ENCODE assay signal across 1 fruit fly cellular context in genomic region chr2L:20944886-20945558, dm6.
TF ChIP-seq lines count a peak whose summit lies in the region.

No protein-coding gene starts in this region.

TF ChIP-seq in whole organism, embryonic, 481 proteins besides CTCF, POLR2A, EP300 and RAD21 (continued from another document and continues in another):
- TF ChIP-seq ab (GFP tag; optimal IDR thresholded peaks at IDR 0.05; lab: Kevin White, UChicago): no peak
- no peak for TF ChIP-seq Hey (tag; optimal IDR thresholded peaks at IDR 0.05; lab: Kevin White, UChicago)
- peak; percentile 13; the same call in 1 of the 3 replicates for TF ChIP-seq Opbp (GFP tag; IDR thresholded peaks at IDR 0.05; lab: Robert Waterston, UW; ENCODE audit: partially characterized antibody)
- TF ChIP-seq bab2 (GFP tag; optimal IDR thresholded peaks at IDR 0.05; lab: Kevin White, UChicago): peak; percentile 30
- no peak for TF ChIP-seq gro (GFP tag; optimal IDR thresholded peaks at IDR 0.05; lab: Kevin White, UChicago)
- TF ChIP-seq CG12769 (tag; optimal IDR thresholded peaks at IDR 0.05; lab: Kevin White, UChicago): peak; percentile 56
- no peak for TF ChIP-seq MESR4 (GFP tag; optimal IDR thresholded peaks at IDR 0.05; lab: Kevin White, UChicago)
- peak; percentile 21 for TF ChIP-seq cwo (GFP tag; optimal IDR thresholded peaks at IDR 0.05; lab: Kevin White, UChicago)
- no peak for TF ChIP-seq wdn (GFP tag; IDR thresholded peaks at IDR 0.05; lab: Robert Waterston, UW)
- peak; percentile 43 for TF ChIP-seq esg (GFP tag; conservative IDR thresholded peaks at IDR 0.05; lab: Robert Waterston, UW)
- no peak for TF ChIP-seq Tbp (GFP tag; optimal IDR thresholded peaks at IDR 0.05; lab: Kevin White, UChicago)
- TF ChIP-seq Bdp1 (GFP tag; optimal IDR thresholded peaks at IDR 0.05; lab: Kevin White, UChicago): no peak
- peak; percentile 12 for TF ChIP-seq tup (GFP tag; optimal IDR thresholded peaks at IDR 0.05; lab: Kevin White, UChicago)
- peak; percentile 63 for TF ChIP-seq CG2678 (tag; optimal IDR thresholded peaks at IDR 0.05; lab: Kevin White, UChicago)
- TF ChIP-seq Dfd (GFP tag; optimal IDR thresholded peaks at IDR 0.05; lab: Kevin White, UChicago): no peak
- no peak for TF ChIP-seq p53 (GFP tag; optimal IDR thresholded peaks at IDR 0.05; lab: Kevin White, UChicago)
- TF ChIP-seq danr (GFP tag; IDR thresholded peaks at IDR 0.05; lab: Robert Waterston, UW): no peak
- TF ChIP-seq CG3838 (GFP tag; optimal IDR thresholded peaks at IDR 0.05; lab: Kevin White, UChicago): no peak
- no peak for TF ChIP-seq knrl (GFP tag; IDR thresholded peaks at IDR 0.05; lab: Robert Waterston, UW; ENCODE audit: partially characterized antibody)
- no peak for TF ChIP-seq mirr (GFP tag; optimal IDR thresholded peaks at IDR 0.05; lab: Kevin White, UChicago)
- 0 out of 2 replicates have a peak, but pooled peaks have one; percentile 16 for TF ChIP-seq sna (GFP tag; IDR thresholded peaks at IDR 0.05; lab: Robert Waterston, UW; ENCODE audit: partially characterized antibody)
- no peak for TF ChIP-seq fd3F (GFP tag; optimal IDR thresholded peaks at IDR 0.05; lab: Kevin White, UChicago)
- TF ChIP-seq Mad (GFP tag; optimal IDR thresholded peaks at IDR 0.05; lab: Kevin White, UChicago): no peak
- no peak for TF ChIP-seq trh (GFP tag; optimal IDR thresholded peaks at IDR 0.05; lab: Kevin White, UChicago)
- peak; percentile 31 for TF ChIP-seq Fer1 (GFP tag; optimal IDR thresholded peaks at IDR 0.05; lab: Kevin White, UChicago)
- no peak for TF ChIP-seq pita (GFP tag; optimal IDR thresholded peaks at IDR 0.05; lab: Kevin White, UChicago)
- TF ChIP-seq CG2120 (GFP tag; optimal IDR thresholded peaks at IDR 0.05; lab: Kevin White, UChicago): peak; percentile 26
- no peak for TF ChIP-seq sug (tag; optimal IDR thresholded peaks at IDR 0.05; lab: Kevin White, UChicago)
- peak; percentile 68 for TF ChIP-seq phol (tag; optimal IDR thresholded peaks at IDR 0.05; lab: Kevin White, UChicago)
- no peak for TF ChIP-seq Adf1 (GFP tag; IDR thresholded peaks at IDR 0.05; lab: Robert Waterston, UW)
- no peak for TF ChIP-seq CG7372 (GFP tag; IDR thresholded peaks at IDR 0.05; lab: Robert Waterston, UW)
- TF ChIP-seq BtbVII (GFP tag; optimal IDR thresholded peaks at IDR 0.05; lab: Kevin White, UChicago): peak; percentile 25
- TF ChIP-seq pnt (GFP tag; optimal IDR thresholded peaks at IDR 0.05; lab: Kevin White, UChicago): peak; percentile 32
- TF ChIP-seq Mrtf (GFP tag; IDR thresholded peaks at IDR 0.05; lab: Robert Waterston, UW): no peak
- no peak for TF ChIP-seq Awh (GFP tag; IDR thresholded peaks at IDR 0.05; lab: Robert Waterston, UW)
- TF ChIP-seq CG14050 (GFP tag; IDR thresholded peaks at IDR 0.05; lab: Robert Waterston, UW): no peak
- TF ChIP-seq schlank (tag; optimal IDR thresholded peaks at IDR 0.05; lab: Kevin White, UChicago): no peak
- peak; percentile 48 for TF ChIP-seq CG18599 (GFP tag; optimal IDR thresholded peaks at IDR 0.05; lab: Kevin White, UChicago)
- TF ChIP-seq CG4854 (GFP tag; optimal IDR thresholded peaks at IDR 0.05; lab: Kevin White, UChicago): no peak
- TF ChIP-seq Ets97D (GFP tag; optimal IDR thresholded peaks at IDR 0.05; lab: Kevin White, UChicago): peak; percentile 14
- peak; percentile 47 for TF ChIP-seq gsb-n (tag; optimal IDR thresholded peaks at IDR 0.05; lab: Kevin White, UChicago)
- TF ChIP-seq Hsf (GFP tag; optimal IDR thresholded peaks at IDR 0.05; lab: Kevin White, UChicago): peak; percentile 44
- TF ChIP-seq gcm2 (GFP tag; optimal IDR thresholded peaks at IDR 0.05; lab: Kevin White, UChicago): no peak
- TF ChIP-seq CG31388 (GFP tag; optimal IDR thresholded peaks at IDR 0.05; lab: Kevin White, UChicago): no peak
- no peak for TF ChIP-seq CG7745 (tag; optimal IDR thresholded peaks at IDR 0.05; lab: Kevin White, UChicago)
- TF ChIP-seq Hr39 (optimal IDR thresholded peaks at IDR 0.05; lab: Kevin White, UChicago): no peak
- TF ChIP-seq CG16779 (GFP tag; IDR thresholded peaks at IDR 0.05; lab: Robert Waterston, UW): no peak
- no peak for TF ChIP-seq fu2 (GFP tag; optimal IDR thresholded peaks at IDR 0.05; lab: Kevin White, UChicago)
- TF ChIP-seq CG14441 (GFP tag; IDR thresholded peaks at IDR 0.05; lab: Robert Waterston, UW): no peak
- no peak for TF ChIP-seq MTF-1 (GFP tag; optimal IDR thresholded peaks at IDR 0.05; lab: Kevin White, UChicago; ENCODE audit: borderline replicate concordance)
- TF ChIP-seq CG6854 (GFP tag; optimal IDR thresholded peaks at IDR 0.05; lab: Kevin White, UChicago): no peak
- TF ChIP-seq CG34224 (GFP tag; IDR thresholded peaks at IDR 0.05; lab: Robert Waterston, UW; ENCODE audit: partially characterized antibody): no peak
- TF ChIP-seq jumu (GFP tag; optimal IDR thresholded peaks at IDR 0.05; lab: Kevin White, UChicago): peak; percentile 6
- no peak for TF ChIP-seq vfl (GFP tag; optimal IDR thresholded peaks at IDR 0.05; lab: Kevin White, UChicago)
- TF ChIP-seq Ssrp (tag; optimal IDR thresholded peaks at IDR 0.05; lab: Kevin White, UChicago): peak; percentile 56
- TF ChIP-seq tna (GFP tag; IDR thresholded peaks at IDR 0.05; lab: Robert Waterston, UW; ENCODE audit: partially characterized antibody): no peak
- TF ChIP-seq CkIIα-i1 (GFP tag; IDR thresholded peaks at IDR 0.05; lab: Robert Waterston, UW): no peak
- TF ChIP-seq pb (GFP tag; optimal IDR thresholded peaks at IDR 0.05; lab: Kevin White, UChicago): no peak
- no peak for TF ChIP-seq CG6683 (GFP tag; optimal IDR thresholded peaks at IDR 0.05; lab: Kevin White, UChicago)
- TF ChIP-seq dysf (GFP tag; IDR thresholded peaks at IDR 0.05; lab: Robert Waterston, UW): peak; percentile 57
- no peak for TF ChIP-seq zen2 (GFP tag; IDR thresholded peaks at IDR 0.05; lab: Robert Waterston, UW; ENCODE audit: partially characterized antibody)
- peak; percentile 26 for TF ChIP-seq CG8359 (GFP tag; optimal IDR thresholded peaks at IDR 0.05; lab: Kevin White, UChicago; ENCODE audit: borderline replicate concordance)
- no peak for TF ChIP-seq Hmx (GFP tag; optimal IDR thresholded peaks at IDR 0.05; lab: Kevin White, UChicago)
- no peak for TF ChIP-seq Poxn (GFP tag; IDR thresholded peaks at IDR 0.05; lab: Robert Waterston, UW)
- no peak for TF ChIP-seq her (GFP tag; optimal IDR thresholded peaks at IDR 0.05; lab: Kevin White, UChicago)
- no peak for TF ChIP-seq dm (GFP tag; optimal IDR thresholded peaks at IDR 0.05; lab: Kevin White, UChicago)
- no peak for TF ChIP-seq onecut (GFP tag; IDR thresholded peaks at IDR 0.05; lab: Robert Waterston, UW)
- TF ChIP-seq CG9797 (GFP tag; optimal IDR thresholded peaks at IDR 0.05; lab: Kevin White, UChicago): no peak
- TF ChIP-seq CG13287 (GFP tag; IDR thresholded peaks at IDR 0.05; lab: Robert Waterston, UW; ENCODE audit: partially characterized antibody): 0 out of 2 replicates have a peak, but pooled peaks have one; percentile 13
- no peak for TF ChIP-seq cad (GFP tag; optimal IDR thresholded peaks at IDR 0.05; lab: Kevin White, UChicago)
- TF ChIP-seq exex (tag; optimal IDR thresholded peaks at IDR 0.05; lab: Kevin White, UChicago): no peak
- TF ChIP-seq CG9727 (GFP tag; optimal IDR thresholded peaks at IDR 0.05; lab: Kevin White, UChicago): peak; percentile 28
- TF ChIP-seq CG12236 (GFP tag; optimal IDR thresholded peaks at IDR 0.05; lab: Kevin White, UChicago): peak; percentile 12
- TF ChIP-seq CG13424 (tag; optimal IDR thresholded peaks at IDR 0.05; lab: Kevin White, UChicago): peak; percentile 51
- TF ChIP-seq z (GFP tag; IDR thresholded peaks at IDR 0.05; lab: Robert Waterston, UW): no peak
- TF ChIP-seq pho (GFP tag; optimal IDR thresholded peaks at IDR 0.05; lab: Kevin White, UChicago): no peak
- TF ChIP-seq sob (GFP tag; IDR thresholded peaks at IDR 0.05; lab: Robert Waterston, UW): 0 out of 2 replicates have a peak, but pooled peaks have one; percentile 19
- TF ChIP-seq al (GFP tag; IDR thresholded peaks at IDR 0.05; lab: Robert Waterston, UW): no peak
- TF ChIP-seq trem (tag; optimal IDR thresholded peaks at IDR 0.05; lab: Kevin White, UChicago): peak; percentile 50
- peak; percentile 59 for TF ChIP-seq CG1832 (GFP tag; optimal IDR thresholded peaks at IDR 0.05; lab: Kevin White, UChicago)
- TF ChIP-seq Sin3A (optimal IDR thresholded peaks at IDR 0.05; lab: Kevin White, UChicago): no peak
- TF ChIP-seq CG13624 (GFP tag; optimal IDR thresholded peaks at IDR 0.05; lab: Kevin White, UChicago): no peak
- no peak for TF ChIP-seq amos (GFP tag; IDR thresholded peaks at IDR 0.05; lab: Robert Waterston, UW; ENCODE audit: partially characterized antibody)
- TF ChIP-seq ap (GFP tag; IDR thresholded peaks at IDR 0.05; lab: Robert Waterston, UW): no peak
- no peak for TF ChIP-seq kni (GFP tag; optimal IDR thresholded peaks at IDR 0.05; lab: Kevin White, UChicago)
- peak; percentile 24 for TF ChIP-seq bcd (GFP tag; optimal IDR thresholded peaks at IDR 0.05; lab: Kevin White, UChicago)
- peak; percentile 47 for TF ChIP-seq PHDP (tag; optimal IDR thresholded peaks at IDR 0.05; lab: Kevin White, UChicago)
- TF ChIP-seq fd96Cb (tag; optimal IDR thresholded peaks at IDR 0.05; lab: Kevin White, UChicago): peak; percentile 61
- TF ChIP-seq ken (GFP tag; IDR thresholded peaks at IDR 0.05; lab: Robert Waterston, UW): peak; percentile 45; the same call in 1 of the 3 replicates
- no peak for TF ChIP-seq CG2129 (GFP tag; IDR thresholded peaks at IDR 0.05; lab: Robert Waterston, UW; ENCODE audit: partially characterized antibody)
- TF ChIP-seq ranshi (GFP tag; IDR thresholded peaks at IDR 0.05; lab: Robert Waterston, UW): no peak
- peak; percentile 38; the same call in 1 of the 2 replicates for TF ChIP-seq CG6689 (GFP tag; IDR thresholded peaks at IDR 0.05; lab: Robert Waterston, UW)
- TF ChIP-seq HLHmδ (GFP tag; optimal IDR thresholded peaks at IDR 0.05; lab: Kevin White, UChicago): no peak
- peak; percentile 57 for TF ChIP-seq CG4424 (GFP tag; optimal IDR thresholded peaks at IDR 0.05; lab: Kevin White, UChicago)
- TF ChIP-seq CG8944 (GFP tag; optimal IDR thresholded peaks at IDR 0.05; lab: Kevin White, UChicago): peak; percentile 27
- TF ChIP-seq CG13123 (GFP tag; optimal IDR thresholded peaks at IDR 0.05; lab: Kevin White, UChicago): no peak
- peak; percentile 31 for TF ChIP-seq CG17385 (GFP tag; optimal IDR thresholded peaks at IDR 0.05; lab: Kevin White, UChicago)
- TF ChIP-seq bowl (GFP tag; IDR thresholded peaks at IDR 0.05; lab: Robert Waterston, UW): no peak
- no peak for TF ChIP-seq CG3065 (GFP tag; optimal IDR thresholded peaks at IDR 0.05; lab: Kevin White, UChicago)
- peak; percentile 48; the same call in 1 of the 2 replicates for TF ChIP-seq Drgx (GFP tag; IDR thresholded peaks at IDR 0.05; lab: Robert Waterston, UW)
- peak; percentile 47 for TF ChIP-seq Ptx1 (GFP tag; IDR thresholded peaks at IDR 0.05; lab: Robert Waterston, UW)
- peak in 1 of 3 experiments; percentile 41 for TF ChIP-seq lola (GFP tag; optimal IDR thresholded peaks at IDR 0.05; lab: Kevin White, UChicago)
- peak; percentile 43 for TF ChIP-seq Asciz (GFP tag; optimal IDR thresholded peaks at IDR 0.05; lab: Kevin White, UChicago)
- no peak for TF ChIP-seq ERR (GFP tag; optimal IDR thresholded peaks at IDR 0.05; lab: Kevin White, UChicago)
- peak; percentile 53 for TF ChIP-seq croc (GFP tag; conservative IDR thresholded peaks at IDR 0.05; lab: Robert Waterston, UW)
- TF ChIP-seq sr (GFP tag; IDR thresholded peaks at IDR 0.05; lab: Robert Waterston, UW): no peak
- peak in 1 of 2 experiments; percentile 22 for TF ChIP-seq Eip74EF (GFP tag; optimal IDR thresholded peaks at IDR 0.05; lab: Kevin White, UChicago)
- 0 out of 2 replicates have a peak, but pooled peaks have one; percentile 12 for TF ChIP-seq klu (GFP tag; IDR thresholded peaks at IDR 0.05; lab: Robert Waterston, UW)
- TF ChIP-seq CG13894 (tag; optimal IDR thresholded peaks at IDR 0.05; lab: Kevin White, UChicago): no peak
- TF ChIP-seq CG3726 (GFP tag; IDR thresholded peaks at IDR 0.05; lab: Robert Waterston, UW): no peak
- peak; percentile 39 for TF ChIP-seq CG16863 (GFP tag; optimal IDR thresholded peaks at IDR 0.05; lab: Kevin White, UChicago)
- peak; percentile 42 for TF ChIP-seq CG9817 (tag; optimal IDR thresholded peaks at IDR 0.05; lab: Kevin White, UChicago)
- no peak for TF ChIP-seq CG6765 (GFP tag; optimal IDR thresholded peaks at IDR 0.05; lab: Kevin White, UChicago)
- peak; percentile 22 for TF ChIP-seq NC2α (GFP tag; optimal IDR thresholded peaks at IDR 0.05; lab: Kevin White, UChicago)
- TF ChIP-seq CG4282 (GFP tag; optimal IDR thresholded peaks at IDR 0.05; lab: Kevin White, UChicago): no peak
- TF ChIP-seq Camta (GFP tag; optimal IDR thresholded peaks at IDR 0.05; lab: Kevin White, UChicago): peak; percentile 32
- TF ChIP-seq slbo (GFP tag; IDR thresholded peaks at IDR 0.05; lab: Robert Waterston, UW): 0 out of 2 replicates have a peak, but pooled peaks have one; percentile 32
- no peak for TF ChIP-seq mld (GFP tag; IDR thresholded peaks at IDR 0.05; lab: Robert Waterston, UW; ENCODE audit: partially characterized antibody)
- no peak for TF ChIP-seq CG4617 (GFP tag; optimal IDR thresholded peaks at IDR 0.05; lab: Kevin White, UChicago; ENCODE audit: borderline replicate concordance)
- TF ChIP-seq Xbp1 (GFP tag; optimal IDR thresholded peaks at IDR 0.05; lab: Kevin White, UChicago): peak; percentile 60
- no peak for TF ChIP-seq psq (GFP tag; optimal IDR thresholded peaks at IDR 0.05; lab: Kevin White, UChicago)
- TF ChIP-seq ara (GFP tag; IDR thresholded peaks at IDR 0.05; lab: Robert Waterston, UW): peak; percentile 54; the same call in 1 of the 2 replicates
- TF ChIP-seq Gug (GFP tag; IDR thresholded peaks at IDR 0.05; lab: Robert Waterston, UW): no peak
- TF ChIP-seq CG9876 (GFP tag; optimal IDR thresholded peaks at IDR 0.05; lab: Kevin White, UChicago): no peak
- TF ChIP-seq ro (GFP tag; IDR thresholded peaks at IDR 0.05; lab: Robert Waterston, UW): no peak
- TF ChIP-seq CG1233 (GFP tag; optimal IDR thresholded peaks at IDR 0.05; lab: Kevin White, UChicago): peak; percentile 24
- TF ChIP-seq chif (GFP tag; optimal IDR thresholded peaks at IDR 0.05; lab: Kevin White, UChicago): peak; percentile 39 to 64
- TF ChIP-seq CG17829 (tag; optimal IDR thresholded peaks at IDR 0.05; lab: Kevin White, UChicago): peak; percentile 60
- TF ChIP-seq dati (GFP tag; IDR thresholded peaks at IDR 0.05; lab: Robert Waterston, UW): no peak
- no peak for TF ChIP-seq CG31365 (tag; optimal IDR thresholded peaks at IDR 0.05; lab: Kevin White, UChicago)
- TF ChIP-seq CG17328 (GFP tag; IDR thresholded peaks at IDR 0.05; lab: Robert Waterston, UW): peak; percentile 4; the same call in 1 of the 2 replicates
- no peak for TF ChIP-seq CG11085 (GFP tag; IDR thresholded peaks at IDR 0.05; lab: Robert Waterston, UW)
- TF ChIP-seq CG1529 (GFP tag; optimal IDR thresholded peaks at IDR 0.05; lab: Kevin White, UChicago): peak; percentile 16
